Worm (Caenorhabditis elegans) whole organism, midembryonic: Measurements from ENCODE around the gene C46E10.3.

ENCODE experiments used
- T22C8.4 ChIP-seq: fragments of 200-800 bp; sonication (Bioruptor generic); IDR thresholded peaks from 2 replicates; pipeline ENCODE4 v1.3.6; 2022; ENCODE audit warnings: missing genetic modification characterization, missing compliant biosample characterization
- cog-1 ChIP-seq: sonication (generic microtip); optimal IDR thresholded peaks from 2 replicates; lab custom pipeline; 2016; ENCODE audit warnings: missing genetic modification characterization, missing compliant biosample characterization
- flt-1 ChIP-seq: fragments of 200-800 bp; sonication (Bioruptor generic); IDR thresholded peaks from 2 replicates; pipeline ENCODE4 v1.3.6; 2022; ENCODE audit warnings: missing genetic modification characterization, missing compliant biosample characterization
- klf-2 ChIP-seq: fragments of 200-800 bp; sonication (Bioruptor generic); conservative IDR thresholded peaks from 2 replicates; pipeline ENCODE4 v1.3.6; 2022; ENCODE audit warnings: missing genetic modification reagents, missing genetic modification characterization, missing compliant biosample characterization
- med-1 ChIP-seq: sonication (generic microtip); optimal IDR thresholded peaks from 2 replicates; lab custom pipeline; 2017; ENCODE audit warnings: missing genetic modification characterization, mild to moderate bottlenecking, missing compliant biosample characterization, antibody characterized with exemption, missing genetic modification reagents; ENCODE audit not compliant: insufficient read depth
- ref-1 ChIP-seq: fragments of 200-800 bp; sonication (Bioruptor generic); conservative IDR thresholded peaks from 2 replicates; pipeline ENCODE4 v1.3.6; 2022; ENCODE audit warnings: missing genetic modification reagents, missing genetic modification characterization, missing compliant biosample characterization
- tab-1 ChIP-seq: fragments of 200-800 bp; sonication (Bioruptor generic); IDR thresholded peaks from 2 replicates; pipeline ENCODE4 v1.3.6; 2022; ENCODE audit warnings: missing genetic modification characterization, missing compliant biosample characterization
- ztf-23 ChIP-seq: fragments of 200-800 bp; sonication (Bioruptor generic); IDR thresholded peaks from 2 replicates; pipeline ENCODE4 v1.3.6; 2022; ENCODE audit warnings: missing genetic modification reagents, missing genetic modification characterization, missing compliant biosample characterization
- ztf-29 ChIP-seq: fragments of 200-800 bp; sonication (Bioruptor generic); IDR thresholded peaks from 2 replicates; pipeline ENCODE4 v1.3.6; 2022; ENCODE audit warnings: missing genetic modification reagents, missing genetic modification characterization, missing compliant biosample characterization

The C46E10.3 gene

DNA sequence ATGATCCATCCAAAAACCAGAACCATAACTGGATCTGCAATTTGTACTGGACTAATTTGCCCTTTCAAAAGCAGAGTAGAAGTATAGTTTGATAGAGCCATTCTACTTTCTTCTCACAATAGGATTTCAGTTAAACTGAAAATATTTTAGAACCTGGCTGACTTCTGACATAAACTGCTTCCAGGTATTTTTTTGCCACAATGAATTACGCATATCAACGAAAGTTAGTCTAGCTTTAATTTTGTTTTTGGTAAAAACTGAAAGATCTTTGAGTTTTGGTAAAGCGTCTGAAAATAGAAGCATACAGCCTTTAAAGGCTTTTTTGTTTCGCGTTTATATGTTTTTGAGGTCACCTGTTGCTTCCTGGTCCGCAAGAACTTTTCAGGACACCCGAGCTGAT is 30.5 kb upstream of the C46E10.3 start, which contains the start of gene srx-101:
Gene srx-101 (minus strand): TSS at position 101 of the 400 bp plus-strand sequence.
- TF ChIP-seq cog-1 (tag; lab: Kevin White, UChicago) (no peak), ztf-23 (GFP tag; lab: Robert Waterston, UW) (no peak), ztf-29 (GFP tag; lab: Robert Waterston, UW) (no peak), T22C8.4 (no peak), flt-1 (GFP tag; lab: Robert Waterston, UW) (no peak), tab-1 (no peak)

DNA sequence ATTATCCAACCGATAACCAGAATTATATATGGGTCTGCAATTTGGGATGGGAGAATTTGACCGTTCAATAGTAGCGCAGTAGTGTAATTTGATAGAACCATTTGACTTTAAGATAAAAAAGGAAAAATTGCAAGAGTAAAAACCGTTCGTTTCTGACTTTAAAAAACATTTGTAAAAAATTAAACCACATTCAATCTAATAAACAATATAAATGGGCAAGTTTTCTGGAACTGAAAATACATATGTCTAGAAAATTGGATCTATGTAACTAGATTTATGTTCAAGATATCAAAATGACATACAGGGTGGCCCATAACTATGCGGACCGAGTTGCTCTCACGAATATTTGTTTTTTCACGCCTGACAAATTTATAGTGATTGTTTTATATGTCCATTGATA is 26.5 kb upstream of the C46E10.3 start, which contains the start of gene srx-102:
Gene srx-102 (minus strand): TSS at position 101 of the 400 bp plus-strand sequence.
- TF ChIP-seq flt-1 (GFP tag; lab: Robert Waterston, UW) (no peak), tab-1 (no peak), med-1 (GFP tag; lab: Kevin White, UChicago) (no peak), T22C8.4 (no peak), klf-2 (no peak), cog-1 (tag; lab: Kevin White, UChicago) (no peak), ztf-23 (GFP tag; lab: Robert Waterston, UW) (no peak), ztf-29 (GFP tag; lab: Robert Waterston, UW) (no peak), ref-1 (GFP tag; lab: Robert Waterston, UW) (no peak)

DNA sequence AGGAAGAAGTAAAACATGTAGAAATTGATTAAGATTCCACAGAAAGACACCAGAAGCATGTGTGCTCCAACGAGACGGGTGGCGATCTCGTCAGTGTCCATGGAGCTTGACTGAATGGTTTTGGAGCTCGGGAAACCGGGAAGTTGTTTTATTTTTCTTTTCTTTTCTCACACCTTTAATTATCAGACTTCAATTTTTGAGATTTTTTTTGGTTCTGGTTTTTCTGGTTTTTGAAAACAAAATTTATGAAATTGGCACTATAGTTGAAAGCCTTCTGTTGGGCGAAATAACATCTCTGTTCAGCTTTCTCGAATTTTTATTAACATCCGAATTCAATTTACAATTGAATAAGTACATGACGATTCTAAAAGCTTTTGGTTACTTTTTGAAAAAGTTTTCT is 21.5 kb upstream of the C46E10.3 start, which contains the start of gene srx-104:
Gene srx-104 (minus strand): TSS at position 101 of the 400 bp plus-strand sequence.
- TF ChIP-seq tab-1 (no peak), med-1 (GFP tag; lab: Kevin White, UChicago) (no peak), ztf-23 (GFP tag; lab: Robert Waterston, UW) (no peak), cog-1 (tag; lab: Kevin White, UChicago) (no peak), klf-2 (no peak), T22C8.4 (no peak), ztf-29 (GFP tag; lab: Robert Waterston, UW) (no peak), flt-1 (GFP tag; lab: Robert Waterston, UW) (no peak), ref-1 (GFP tag; lab: Robert Waterston, UW) (no peak)

DNA sequence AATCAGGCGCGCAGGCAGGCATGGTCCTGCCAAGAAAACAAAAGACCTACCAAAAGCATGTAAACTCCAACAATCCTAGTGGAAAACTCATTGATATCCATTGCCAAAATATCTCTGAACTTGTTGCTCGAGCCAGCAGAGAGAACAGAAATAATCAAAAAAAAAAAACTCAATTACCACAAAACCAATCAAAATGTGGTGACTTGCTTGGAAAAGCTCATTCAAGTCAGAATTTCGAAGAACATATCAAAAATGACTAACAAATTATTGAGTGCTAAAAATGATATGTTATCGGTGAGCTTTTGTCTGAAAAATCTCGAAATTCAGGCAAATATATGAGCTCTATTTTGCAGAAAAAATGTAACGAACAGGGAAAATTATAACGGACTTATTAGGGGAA is 19.8 kb upstream of the C46E10.3 start, which contains the start of gene srx-105:
Gene srx-105 (minus strand): TSS at position 101 of the 400 bp plus-strand sequence.
- TF ChIP-seq flt-1 (GFP tag; lab: Robert Waterston, UW) (no peak), ztf-23 (GFP tag; lab: Robert Waterston, UW) (no peak), cog-1 (tag; lab: Kevin White, UChicago) (no peak), tab-1 (no peak)

DNA sequence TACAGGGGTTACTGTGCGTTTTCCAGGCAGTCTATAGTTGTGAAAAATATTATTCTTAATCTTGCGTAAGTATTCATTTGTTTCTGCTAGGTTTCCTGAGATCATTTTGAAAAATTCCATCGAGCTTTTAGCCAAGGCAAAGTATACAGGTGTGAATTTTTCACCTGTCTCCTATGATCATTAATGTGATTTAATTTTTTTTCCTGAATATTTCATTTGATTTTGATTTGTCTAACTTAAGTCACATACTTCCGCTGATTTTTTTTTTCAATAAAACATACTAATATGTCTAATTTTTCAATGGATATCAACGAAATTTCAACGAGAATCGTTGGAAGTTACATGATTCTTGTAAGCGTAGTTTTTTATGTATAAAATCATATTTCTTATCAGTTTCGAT is 15.8 kb upstream of the C46E10.3 start, which contains the start of gene srx-108:
Gene srx-108 (plus strand): TSS at position 301 of the 400 bp plus-strand sequence.
- TF ChIP-seq cog-1 (tag; lab: Kevin White, UChicago) (no peak), klf-2 (no peak), T22C8.4 (no peak), ztf-23 (GFP tag; lab: Robert Waterston, UW) (no peak), tab-1 (no peak), flt-1 (GFP tag; lab: Robert Waterston, UW) (no peak), med-1 (GFP tag; lab: Kevin White, UChicago) (no peak), ref-1 (GFP tag; lab: Robert Waterston, UW) (no peak), ztf-29 (GFP tag; lab: Robert Waterston, UW) (no peak)

DNA sequence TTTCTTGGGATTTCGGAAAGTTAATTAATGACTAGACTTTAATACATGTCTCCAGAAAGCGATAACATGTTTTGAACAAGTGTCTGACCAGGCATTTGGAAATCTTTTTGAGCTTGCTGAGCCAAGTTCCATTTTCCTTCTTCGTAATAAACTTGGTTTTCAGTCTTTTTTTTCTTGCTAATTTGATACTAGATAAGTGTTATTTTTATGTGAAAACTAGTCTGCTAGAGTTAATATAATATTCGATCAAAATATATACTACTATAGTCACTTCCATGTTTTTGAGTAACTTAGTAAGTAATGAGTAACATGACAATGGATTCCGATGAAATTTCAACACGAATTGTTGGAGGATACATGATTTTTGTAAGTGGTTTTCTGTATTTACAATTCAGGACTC is 11.9 kb upstream of the C46E10.3 start, which contains the start of gene srx-110:
Gene srx-110 (plus strand): TSS at position 301 of the 400 bp plus-strand sequence.
- TF ChIP-seq med-1 (GFP tag; lab: Kevin White, UChicago) (no peak), flt-1 (GFP tag; lab: Robert Waterston, UW) (no peak), ztf-29 (GFP tag; lab: Robert Waterston, UW) (no peak), cog-1 (tag; lab: Kevin White, UChicago) (no peak), ref-1 (GFP tag; lab: Robert Waterston, UW) (no peak), ztf-23 (GFP tag; lab: Robert Waterston, UW) (no peak), T22C8.4 (no peak), tab-1 (no peak), klf-2 (no peak)

DNA sequence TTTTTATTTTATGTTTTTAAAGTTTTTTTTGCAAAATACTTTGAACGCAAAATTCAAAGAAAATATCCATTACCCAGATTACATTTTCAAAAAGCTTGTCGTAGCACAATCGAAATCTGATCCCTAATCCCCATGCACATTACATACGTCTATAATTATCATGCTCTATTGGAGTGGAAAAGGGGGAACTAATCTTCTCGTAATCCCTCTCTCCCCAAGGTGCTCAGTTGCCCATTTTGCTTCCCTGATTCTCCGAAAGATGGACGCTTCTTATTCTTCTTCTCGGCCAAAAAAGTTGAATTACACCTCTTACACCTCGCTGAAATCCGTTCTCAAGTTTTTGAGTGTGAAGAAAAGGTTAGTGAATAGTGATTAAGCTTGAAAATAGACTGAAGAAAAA is 10.1 kb upstream of the C46E10.3 start, which contains the start of gene fbxc-53:
Gene fbxc-53 (plus strand): TSS at position 245 of the 400 bp plus-strand sequence.
- no peak for TF ChIP-seq T22C8.4
- no peak for TF ChIP-seq ztf-29 (GFP tag; lab: Robert Waterston, UW)
- TF ChIP-seq tab-1 = no peak
- no peak for TF ChIP-seq ref-1 (GFP tag; lab: Robert Waterston, UW)
- TF ChIP-seq flt-1 (GFP tag; lab: Robert Waterston, UW) = no peak
- no peak for TF ChIP-seq cog-1 (tag; lab: Kevin White, UChicago)
- TF ChIP-seq med-1 (GFP tag; lab: Kevin White, UChicago) = no peak
- TF ChIP-seq ztf-23 (GFP tag; lab: Robert Waterston, UW) = no peak
- TF ChIP-seq klf-2 = no peak

DNA sequence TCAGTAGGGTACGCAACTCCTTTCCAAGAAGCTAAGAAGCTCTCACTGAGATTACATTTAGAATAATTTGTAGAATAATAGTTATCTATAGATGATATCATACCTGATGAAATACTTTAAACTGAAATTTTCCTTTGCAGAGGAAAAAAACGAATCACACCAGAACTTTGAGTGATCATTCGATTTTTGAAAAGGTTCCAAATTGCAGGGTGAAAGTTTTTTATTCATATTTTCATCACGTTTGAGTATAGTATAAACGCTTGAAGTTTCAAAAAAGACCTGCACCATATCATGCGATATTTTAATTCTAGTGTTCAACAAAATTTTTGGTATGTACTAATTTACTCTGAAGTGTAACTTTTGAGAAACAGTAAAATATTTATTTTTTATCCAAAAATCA is 6.5 kb upstream of the C46E10.3 start, which contains the start of gene srh-100:
Gene srh-100 (minus strand): TSS at position 101 of the 400 bp plus-strand sequence.
- TF ChIP-seq ztf-23 (GFP tag; lab: Robert Waterston, UW) (no peak), T22C8.4 (no peak)

DNA sequence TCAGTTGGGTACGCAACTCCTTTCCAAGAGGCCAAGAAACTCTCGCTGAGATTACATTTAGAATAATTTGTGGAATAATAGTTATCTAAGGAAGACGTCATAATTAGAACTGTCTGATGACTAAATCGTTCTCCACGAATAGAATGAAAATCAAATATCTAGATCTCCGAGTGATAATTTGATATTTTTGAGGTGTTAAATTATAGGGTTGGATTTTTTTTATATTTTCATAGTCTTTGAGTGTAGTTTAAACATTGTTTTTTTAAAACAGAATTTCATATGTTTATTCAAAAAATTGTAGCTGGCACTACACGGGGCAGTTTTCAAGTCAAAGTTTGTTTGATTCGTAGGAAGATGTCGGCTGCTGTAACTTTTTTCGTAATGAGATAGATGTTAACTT is 4.7 kb upstream of the C46E10.3 start, which contains the start of gene srh-99:
Gene srh-99 (minus strand): TSS at position 101 of the 400 bp plus-strand sequence.
- TF ChIP-seq T22C8.4 = no peak
- TF ChIP-seq tab-1 = no peak
- no peak for TF ChIP-seq ztf-29 (GFP tag; lab: Robert Waterston, UW)
- no peak for TF ChIP-seq ref-1 (GFP tag; lab: Robert Waterston, UW)
- no peak for TF ChIP-seq flt-1 (GFP tag; lab: Robert Waterston, UW)

DNA sequence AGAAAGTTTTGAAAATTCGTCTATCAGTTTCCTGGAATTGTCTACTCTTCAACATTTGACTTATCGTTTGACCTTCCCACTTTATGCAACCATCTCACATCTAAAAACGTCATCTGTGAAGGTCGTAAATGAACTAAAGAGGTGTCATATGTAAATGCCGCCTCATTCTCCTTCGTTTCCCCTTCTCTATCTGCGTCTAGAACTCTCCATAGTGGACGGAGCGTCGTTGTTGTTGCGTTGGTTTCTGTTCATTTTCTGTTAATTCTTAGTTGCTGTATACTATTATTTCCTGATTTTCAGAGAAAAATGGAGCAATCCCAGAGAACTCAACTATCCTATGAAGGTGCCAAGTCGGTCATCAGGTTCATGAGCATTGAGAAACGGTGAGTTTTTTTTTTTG is 4.2 kb upstream of the C46E10.3 start, which contains the start of gene fbxc-52:
Gene fbxc-52 (plus strand): TSS at position 301 of the 400 bp plus-strand sequence.
- TF ChIP-seq ztf-23 (GFP tag; lab: Robert Waterston, UW) (no peak), klf-2 (no peak), T22C8.4 (no peak), flt-1 (GFP tag; lab: Robert Waterston, UW) (no peak), cog-1 (tag; lab: Kevin White, UChicago) (no peak), tab-1 (no peak), med-1 (GFP tag; lab: Kevin White, UChicago) (no peak), ztf-29 (GFP tag; lab: Robert Waterston, UW) (no peak), ref-1 (GFP tag; lab: Robert Waterston, UW) (no peak)
